Worm (Caenorhabditis elegans) whole organism, L4/young adult: ENCODE results near the gene srw-67.

Experiments
- W03F9.2 ChIP-seq: fragments of 150-350 bp; optimal IDR thresholded peaks from 2 replicates; lab custom pipeline; 2014; ENCODE audit warnings: missing biosample characterization, missing genetic modification characterization
- dao-5 ChIP-seq: sonication (generic microtip); optimal IDR thresholded peaks from 2 replicates; lab custom pipeline; 2016; ENCODE audit warnings: missing genotype, missing genetic modification characterization, moderate library complexity, missing compliant biosample characterization
- him-1 ChIP-seq: sonication (generic microtip); optimal IDR thresholded peaks from 2 replicates; lab custom pipeline; 2016; ENCODE audit warnings: missing genotype, missing genetic modification reagents, missing genetic modification characterization, missing compliant biosample characterization

DNA sequence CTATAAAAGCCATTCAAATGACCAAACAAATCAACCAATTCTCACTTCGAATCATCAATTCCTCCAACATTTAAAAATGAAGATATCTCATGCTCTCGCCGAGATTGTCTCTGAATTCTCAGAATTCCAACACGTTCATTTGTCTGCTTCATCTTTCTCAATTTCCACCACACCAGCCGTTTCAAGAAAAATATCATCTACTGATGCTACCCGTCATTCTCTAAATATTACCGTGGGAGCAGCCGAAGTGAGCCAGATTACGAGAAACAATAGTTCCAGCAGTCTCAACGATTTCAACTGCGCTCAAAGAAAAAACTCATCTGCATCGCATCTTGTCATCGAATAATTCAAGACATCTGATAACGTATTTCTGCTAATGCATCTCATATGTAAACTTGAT, 2.6 kb upstream of the srw-67 start, which contains the start of gene F18E3.12:
- TF ChIP-seq him-1 (tag; lab: Kevin White, UChicago) (no peak), dao-5 (tag; lab: Kevin White, UChicago) (no peak), W03F9.2 (no peak)
